Worm (Caenorhabditis elegans) whole organism, young adult: ENCODE results near the gene mog-2.

Experiments
- F22D6.2 ChIP-seq: sonication (generic microtip); optimal IDR thresholded peaks from 2 replicates; lab custom pipeline; 2016; ENCODE audit warnings: mild to moderate bottlenecking, missing genetic modification characterization, missing compliant biosample characterization
- T26A5.8 ChIP-seq: sonication (generic microtip); optimal IDR thresholded peaks from 2 replicates; lab custom pipeline; 2016; ENCODE audit warnings: missing genetic modification characterization, missing compliant biosample characterization
- lsy-27 ChIP-seq: sonication (generic microtip); optimal IDR thresholded peaks from 2 replicates; lab custom pipeline; 2017; ENCODE audit warnings: missing genetic modification characterization, mild to moderate bottlenecking, missing compliant biosample characterization, antibody characterized with exemption, missing genotype, borderline replicate concordance; ENCODE audit not compliant: insufficient read depth
- mel-28 ChIP-seq: sonication (generic microtip); optimal IDR thresholded peaks from 2 replicates; lab custom pipeline; 2016; ENCODE audit warnings: borderline replicate concordance, mild to moderate bottlenecking, missing genetic modification characterization, missing compliant biosample characterization
- unc-62 ChIP-seq: fragments of 150-350 bp; optimal IDR thresholded peaks from 2 replicates; lab custom pipeline; 2014; ENCODE audit warnings: missing biosample characterization, missing genetic modification reagents, missing genetic modification characterization
- ztf-25 ChIP-seq: fragments of 200-800 bp; sonication (Bioruptor generic); IDR thresholded peaks from 2 replicates; pipeline ENCODE4 v1.3.6; 2022; ENCODE audit warnings: missing genetic modification reagents, missing genetic modification characterization, missing compliant biosample characterization
- ztf-26 ChIP-seq: sonication (generic microtip); optimal IDR thresholded peaks from 2 replicates; lab custom pipeline; 2017; ENCODE audit warnings: missing genetic modification characterization, missing compliant biosample characterization

ce11 chrII:4337731-4338130 is 13.6 kb downstream of the mog-2 start:
- no peak for TF ChIP-seq ztf-26 (tag; lab: Kevin White, UChicago)
- no peak for TF ChIP-seq T26A5.8 (tag; lab: Kevin White, UChicago)
- no peak for TF ChIP-seq lsy-27 (tag; lab: Kevin White, UChicago)
- TF ChIP-seq unc-62 (GFP tag; lab: Kevin White, UChicago) = no peak
- TF ChIP-seq mel-28 (tag; lab: Kevin White, UChicago) = no peak
- TF ChIP-seq F22D6.2 = no peak
- no peak for TF ChIP-seq ztf-25 (GFP tag; lab: Robert Waterston, UW)
